Worm (Caenorhabditis elegans) whole organism, young adult: ENCODE measurements around the gene T26A5.2.

Experiments
- B0019.2 ChIP-seq: fragments of 200-800 bp; sonication (Bioruptor generic); conservative IDR thresholded peaks from 2 replicates; pipeline ENCODE4 v1.3.6; 2022; ENCODE audit warnings: missing genetic modification reagents, missing genetic modification characterization, missing compliant biosample characterization
- B0035.1 ChIP-seq: sonication (generic microtip); optimal IDR thresholded peaks from 2 replicates; lab custom pipeline; 2016; ENCODE audit warnings: missing genetic modification characterization, mild to moderate bottlenecking, missing compliant biosample characterization, missing genotype, missing genetic modification reagents
- B0336.3 ChIP-seq: fragments of 200-800 bp; sonication (Bioruptor generic); IDR thresholded peaks from 2 replicates; pipeline ENCODE4 v1.3.6; 2022; ENCODE audit warnings: missing genetic modification characterization, missing compliant biosample characterization
- F10E7.11 ChIP-seq: sonication (generic microtip); optimal IDR thresholded peaks from 2 replicates; lab custom pipeline; 2017; ENCODE audit warnings: mild to moderate bottlenecking, missing genetic modification characterization, moderate library complexity, missing compliant biosample characterization
- F37B4.10 ChIP-seq: fragments of 200-800 bp; sonication (Bioruptor generic); IDR thresholded peaks from 2 replicates; pipeline ENCODE4 v1.3.6; 2022; ENCODE audit warnings: missing genetic modification characterization, missing compliant biosample characterization
- F52B5.7 ChIP-seq: sonication (generic microtip); optimal IDR thresholded peaks from 2 replicates; lab custom pipeline; 2016; ENCODE audit warnings: mild to moderate bottlenecking, missing genetic modification characterization, missing compliant biosample characterization
- F55B11.4 ChIP-seq: sonication (generic microtip); optimal IDR thresholded peaks from 2 replicates; lab custom pipeline; 2016; ENCODE audit warnings: missing compliant biosample characterization, missing genetic modification characterization, borderline replicate concordance; ENCODE audit not compliant: insufficient read depth
- Y53G8AR.9 ChIP-seq: fragments of 200-800 bp; sonication (Bioruptor generic); conservative IDR thresholded peaks from 2 replicates; pipeline ENCODE4 v1.3.6; 2022; ENCODE audit warnings: missing genetic modification reagents, missing genetic modification characterization, missing compliant biosample characterization
- ZK185.1 ChIP-seq: sonication (generic microtip); optimal IDR thresholded peaks from 2 replicates; lab custom pipeline; 2016; ENCODE audit warnings: mild to moderate bottlenecking, missing genetic modification characterization, missing compliant biosample characterization; ENCODE audit not compliant: poor library complexity, severe bottlenecking
- aptf-3 ChIP-seq: fragments of 200-800 bp; sonication (Bioruptor generic); IDR thresholded peaks from 2 replicates; pipeline ENCODE4 v1.3.6; 2022; ENCODE audit warnings: missing genetic modification characterization, missing compliant biosample characterization
- atf-7 ChIP-seq: sonication (generic microtip); optimal IDR thresholded peaks from 2 replicates; lab custom pipeline; 2017; ENCODE audit warnings: mild to moderate bottlenecking, missing genetic modification characterization, missing compliant biosample characterization
- bed-2 ChIP-seq: fragments of 200-800 bp; sonication (Bioruptor generic); IDR thresholded peaks from 2 replicates; pipeline ENCODE4 v1.3.6; 2022; ENCODE audit warnings: missing genetic modification reagents, missing genetic modification characterization, missing compliant biosample characterization
- cebp-1 ChIP-seq, 2 experiments: fragments of 200-800 bp in 1 of 2; sonication (Bioruptor generic) in 1 of 2; sonication (generic microtip) in 1 of 2; IDR thresholded peaks in 1 of 2; optimal IDR thresholded peaks in 1 of 2; 2 replicates each; pipeline versions ENCODE4 v1.3.6 to Lab custom; 2017 to 2022; ENCODE audit warnings: missing compliant biosample characterization in 2 of 2, missing genetic modification characterization in 2 of 2, mild to moderate bottlenecking in 1 of 2, missing genetic modification reagents in 1 of 2, moderate library complexity in 1 of 2
- ceh-100 ChIP-seq: fragments of 200-800 bp; sonication (Bioruptor generic); IDR thresholded peaks from 2 replicates; pipeline ENCODE4 v1.3.6; 2022; ENCODE audit warnings: missing genetic modification reagents, missing genetic modification characterization, missing compliant biosample characterization
- ceh-58 ChIP-seq: fragments of 200-800 bp; sonication (Bioruptor generic); IDR thresholded peaks from 2 replicates; pipeline ENCODE4 v1.3.6; 2022; ENCODE audit warnings: missing genetic modification characterization, missing compliant biosample characterization
- dox-1 ChIP-seq: fragments of 200-800 bp; sonication (Bioruptor generic); IDR thresholded peaks from 2 replicates; pipeline ENCODE4 v1.3.6; 2022; ENCODE audit warnings: missing genetic modification reagents, missing genetic modification characterization, missing compliant biosample characterization
- dpl-1 ChIP-seq: fragments of 150-350 bp; optimal IDR thresholded peaks from 2 replicates; lab custom pipeline; 2014; ENCODE audit warnings: missing biosample characterization, missing genetic modification reagents, missing genetic modification characterization
- efl-1 ChIP-seq: fragments of 150-350 bp; optimal IDR thresholded peaks from 2 replicates; lab custom pipeline; 2014; ENCODE audit warnings: missing biosample characterization, missing genetic modification reagents, missing genetic modification characterization
- egl-18 ChIP-seq: fragments of 200-800 bp; sonication (Bioruptor generic); IDR thresholded peaks from 2 replicates; pipeline ENCODE4 v1.3.6; 2022; ENCODE audit warnings: missing genetic modification reagents, missing genetic modification characterization, missing compliant biosample characterization
- egl-44 ChIP-seq: fragments of 200-800 bp; sonication (Bioruptor generic); IDR thresholded peaks from 2 replicates; pipeline ENCODE4 v1.3.6; 2022; ENCODE audit warnings: missing genetic modification reagents, missing genetic modification characterization, missing compliant biosample characterization
- ekl-4 ChIP-seq: fragments of 200-800 bp; sonication (Bioruptor generic); IDR thresholded peaks from 2 replicates; pipeline ENCODE4 v1.3.6; 2022; ENCODE audit warnings: missing genetic modification reagents, missing genetic modification characterization, missing compliant biosample characterization
- fkh-3 ChIP-seq: sonication (generic microtip); optimal IDR thresholded peaks from 2 replicates; lab custom pipeline; 2016; ENCODE audit warnings: mild to moderate bottlenecking, missing genetic modification characterization, missing compliant biosample characterization
- gei-17 ChIP-seq: fragments of 200-800 bp; sonication (Bioruptor generic); optimal IDR thresholded peaks from 2 replicates; lab custom pipeline; 2018; ENCODE audit warnings: mild to moderate bottlenecking, missing genetic modification characterization, missing compliant biosample characterization
- him-1 ChIP-seq: sonication (generic microtip); optimal IDR thresholded peaks from 2 replicates; lab custom pipeline; 2016; ENCODE audit warnings: missing genotype, missing genetic modification reagents, missing genetic modification characterization, missing compliant biosample characterization
- hlh-12 ChIP-seq: sonication (generic microtip); optimal IDR thresholded peaks from 2 replicates; lab custom pipeline; 2016; ENCODE audit warnings: missing genetic modification characterization, missing compliant biosample characterization
- hlh-26 ChIP-seq: fragments of 200-800 bp; sonication (Bioruptor generic); conservative IDR thresholded peaks from 2 replicates; pipeline ENCODE4 v1.3.6; 2022; ENCODE audit warnings: missing genetic modification reagents, missing genetic modification characterization, missing compliant biosample characterization
- hmg-1.2 ChIP-seq: fragments of 200-800 bp; sonication (Bioruptor generic); IDR thresholded peaks from 2 replicates; pipeline ENCODE4 v1.3.6; 2022; ENCODE audit warnings: missing genetic modification reagents, missing genetic modification characterization, missing compliant biosample characterization
- hmg-20 ChIP-seq: fragments of 200-800 bp; sonication (Bioruptor generic); IDR thresholded peaks from 2 replicates; pipeline ENCODE4 v1.3.6; 2022; ENCODE audit warnings: missing genetic modification reagents, missing genetic modification characterization, missing compliant biosample characterization
- hrde-1 ChIP-seq: sonication (generic microtip); optimal IDR thresholded peaks from 2 replicates; lab custom pipeline; 2016; ENCODE audit warnings: missing genetic modification characterization, mild to moderate bottlenecking, missing compliant biosample characterization, moderate library complexity, missing genotype, missing genetic modification reagents, borderline replicate concordance
- lag-1 ChIP-seq: fragments of 200-800 bp; sonication (Bioruptor generic); IDR thresholded peaks from 2 replicates; pipeline ENCODE4 v1.3.6; 2022; ENCODE audit warnings: missing genetic modification reagents, missing genetic modification characterization, missing compliant biosample characterization
- let-526 ChIP-seq: fragments of 200-800 bp; sonication (Bioruptor generic); IDR thresholded peaks from 2 replicates; pipeline ENCODE4 v1.3.6; 2022; ENCODE audit warnings: missing genetic modification reagents, missing genetic modification characterization, missing compliant biosample characterization
- lir-1 ChIP-seq: fragments of 200-800 bp; sonication (Bioruptor generic); conservative IDR thresholded peaks from 2 replicates; pipeline ENCODE4 v1.3.6; 2022; ENCODE audit warnings: missing genetic modification reagents, missing genetic modification characterization, missing compliant biosample characterization
- lsl-1 ChIP-seq: fragments of 200-800 bp; sonication (Bioruptor generic); optimal IDR thresholded peaks from 2 replicates; lab custom pipeline; 2018; ENCODE audit warnings: mild to moderate bottlenecking, missing genetic modification characterization, moderate library complexity, missing compliant biosample characterization
- mel-28 ChIP-seq: sonication (generic microtip); optimal IDR thresholded peaks from 2 replicates; lab custom pipeline; 2016; ENCODE audit warnings: borderline replicate concordance, mild to moderate bottlenecking, missing genetic modification characterization, missing compliant biosample characterization
- mes-4 ChIP-seq: sonication (generic microtip); optimal IDR thresholded peaks from 2 replicates; lab custom pipeline; 2016; ENCODE audit warnings: missing genotype, missing genetic modification characterization, missing compliant biosample characterization
- nfyb-1 ChIP-seq: fragments of 200-800 bp; sonication (Bioruptor generic); IDR thresholded peaks from 2 replicates; pipeline ENCODE4 v1.3.6; 2022; ENCODE audit warnings: missing genetic modification reagents, missing genetic modification characterization, missing compliant biosample characterization
- nhr-179 ChIP-seq: sonication (generic microtip); optimal IDR thresholded peaks from 2 replicates; lab custom pipeline; 2016; ENCODE audit warnings: mild to moderate bottlenecking, missing genetic modification characterization, missing compliant biosample characterization
- rcor-1 ChIP-seq: fragments of 200-800 bp; sonication (Bioruptor generic); IDR thresholded peaks from 2 replicates; pipeline ENCODE4 v1.3.6; 2022; ENCODE audit warnings: missing genetic modification reagents, missing genetic modification characterization, missing compliant biosample characterization
- rec-8 ChIP-seq, 2 experiments: sonication (generic microtip); optimal IDR thresholded peaks; 2 replicates each; lab custom pipeline; 2016; ENCODE audit warnings: mild to moderate bottlenecking in 2 of 2, missing genetic modification characterization in 2 of 2, missing genetic modification reagents in 2 of 2, missing genotype in 2 of 2, missing biosample characterization in 1 of 2, missing compliant biosample characterization in 1 of 2, moderate library complexity in 1 of 2
- repo-1 ChIP-seq: sonication (generic microtip); optimal IDR thresholded peaks from 2 replicates; lab custom pipeline; 2017; ENCODE audit warnings: mild to moderate bottlenecking, missing genetic modification characterization, missing compliant biosample characterization
- sea-2 ChIP-seq: fragments of 200-800 bp; sonication (Bioruptor generic); IDR thresholded peaks from 2 replicates; pipeline ENCODE4 v1.3.6; 2022; ENCODE audit warnings: missing genetic modification characterization, missing compliant biosample characterization
- somi-1 ChIP-seq: fragments of 200-800 bp; sonication (Bioruptor generic); optimal IDR thresholded peaks from 2 replicates; lab custom pipeline; 2018; ENCODE audit warnings: mild to moderate bottlenecking, missing genetic modification characterization, missing compliant biosample characterization
- tbp1 ChIP-seq: fragments of 200-800 bp; sonication (Bioruptor generic); optimal IDR thresholded peaks from 2 replicates; lab custom pipeline; 2018; ENCODE audit warnings: mild to moderate bottlenecking, missing genetic modification characterization, missing compliant biosample characterization
- zfh-2 ChIP-seq: fragments of 200-800 bp; sonication (Bioruptor generic); conservative IDR thresholded peaks from 2 replicates; pipeline ENCODE4 v1.3.6; 2022; ENCODE audit warnings: missing genetic modification reagents, missing genetic modification characterization, missing compliant biosample characterization
- ztf-25 ChIP-seq: fragments of 200-800 bp; sonication (Bioruptor generic); IDR thresholded peaks from 2 replicates; pipeline ENCODE4 v1.3.6; 2022; ENCODE audit warnings: missing genetic modification reagents, missing genetic modification characterization, missing compliant biosample characterization
- ztf-26 ChIP-seq: sonication (generic microtip); optimal IDR thresholded peaks from 2 replicates; lab custom pipeline; 2017; ENCODE audit warnings: missing genetic modification characterization, missing compliant biosample characterization
- ztf-28 ChIP-seq: fragments of 200-800 bp; sonication (Bioruptor generic); IDR thresholded peaks from 2 replicates; pipeline ENCODE4 v1.3.6; 2022; ENCODE audit warnings: missing genetic modification reagents, missing genetic modification characterization, missing compliant biosample characterization

Gene T26A5.2

ce11 chrIII:6442305-6443125 lies 24.6 kb upstream of the T26A5.2 start, which contains the start of gene mel-32 (continued):
- TF ChIP-seq mel-28 (no peak), B0035.1 (tag; lab: Kevin White, UChicago) (no peak), ekl-4 (GFP tag; lab: Robert Waterston, UW) (peak; percentile 79), B0336.3 (0 out of 2 replicates have a peak, but pooled peaks have one; percentile 37), ztf-26 (tag; lab: Kevin White, UChicago) (no peak), atf-7 (tag; lab: Kevin White, UChicago) (no peak), tbp1 (GFP tag; lab: Kevin White, UChicago) (peak; percentile 24), ZK185.1 (tag; lab: Kevin White, UChicago) (peak; percentile 64), efl-1 (peak; percentile 97), F10E7.11 (no peak), hmg-1.2 (GFP tag; lab: Robert Waterston, UW) (peak; percentile 50; the same call in 1 of the 2 replicates), somi-1 (GFP tag; lab: Kevin White, UChicago) (no peak), mes-4 (tag; lab: Kevin White, UChicago) (no peak), ceh-100 (GFP tag; lab: Robert Waterston, UW) (no peak), F55B11.4 (tag; lab: Kevin White, UChicago) (no peak), let-526 (GFP tag; lab: Robert Waterston, UW) (no peak), B0019.2 (peak; percentile 75), gei-17 (GFP tag; lab: Kevin White, UChicago) (no peak), F37B4.10 (GFP tag; lab: Robert Waterston, UW) (no peak), lsl-1 (GFP tag; lab: Kevin White, UChicago) (peak; percentile 76), fkh-3 (tag; lab: Kevin White, UChicago) (no peak), nhr-179 (tag; lab: Kevin White, UChicago) (no peak), rec-8 (tag; optimal IDR thresholded peaks at IDR 0.05; lab: Kevin White, UChicago) (no peak), ztf-28 (GFP tag; lab: Robert Waterston, UW) (0 out of 2 replicates have a peak, but pooled peaks have one; percentile 33), lag-1 (no peak), rcor-1 (no peak), F52B5.7 (tag; lab: Kevin White, UChicago) (no peak), dox-1 (GFP tag; lab: Robert Waterston, UW) (peak; percentile 84), repo-1 (tag; lab: Kevin White, UChicago) (peak; percentile 38), nfyb-1 (GFP tag; lab: Robert Waterston, UW) (peak; percentile 49; the same call in 1 of the 2 replicates), aptf-3 (GFP tag; lab: Robert Waterston, UW) (no peak), hrde-1 (tag; lab: Kevin White, UChicago) (peak; percentile 12), hlh-12 (tag; lab: Kevin White, UChicago) (no peak), Y53G8AR.9 (GFP tag; lab: Robert Waterston, UW) (peak; percentile 76; the same call in 1 of the 2 replicates), him-1 (tag; lab: Kevin White, UChicago) (peak; percentile 55), cebp-1 (GFP tag; IDR thresholded peaks at IDR 0.05; lab: Robert Waterston, UW) (no peak), cebp-1 (tag; optimal IDR thresholded peaks at IDR 0.05; lab: Kevin White, UChicago) (no peak), hlh-26 (no peak), lir-1 (peak; percentile 82), hmg-20 (GFP tag; lab: Robert Waterston, UW) (no peak), ceh-58 (no peak), bed-2 (GFP tag; lab: Robert Waterston, UW) (no peak), sea-2 (GFP tag; lab: Robert Waterston, UW) (no peak), egl-18 (GFP tag; lab: Robert Waterston, UW) (no peak), egl-44 (GFP tag; lab: Robert Waterston, UW) (no peak), zfh-2 (GFP tag; lab: Robert Waterston, UW) (no peak), dpl-1 (peak; percentile 89), ztf-25 (no peak)
